Worm (Caenorhabditis elegans) whole organism, young adult: ENCODE data around the gene wht-7.

Source experiments
- F39B2.1 ChIP-seq: fragments of 200-800 bp; sonication (Bioruptor generic); IDR thresholded peaks from 2 replicates; pipeline ENCODE4 v1.3.6; 2022; ENCODE audit warnings: missing genetic modification reagents, missing genetic modification characterization, missing compliant biosample characterization
- F49E8.2 ChIP-seq: sonication (generic microtip); optimal IDR thresholded peaks from 3 replicates; lab custom pipeline; 2017; ENCODE audit warnings: missing genetic modification characterization, mild to moderate bottlenecking, missing compliant biosample characterization, antibody characterized with exemption, moderate library complexity; ENCODE audit not compliant: insufficient read depth
- K11D2.4 ChIP-seq: fragments of 200-800 bp; sonication (Bioruptor generic); IDR thresholded peaks from 2 replicates; pipeline ENCODE4 v1.3.6; 2022; ENCODE audit warnings: missing genetic modification reagents, missing genetic modification characterization, missing compliant biosample characterization
- ama-1 ChIP-seq, 3 experiments: fragments of 150-350 bp in 1 of 3; sonication (generic microtip) in 2 of 3; optimal IDR thresholded peaks; 2 replicates each; lab custom pipeline; 2014 to 2018; ENCODE audit warnings: missing biosample characterization in 2 of 3, missing genetic modification characterization in 2 of 3, missing genetic modification reagents in 2 of 3
- aptf-3 ChIP-seq: fragments of 200-800 bp; sonication (Bioruptor generic); IDR thresholded peaks from 2 replicates; pipeline ENCODE4 v1.3.6; 2022; ENCODE audit warnings: missing genetic modification characterization, missing compliant biosample characterization
- bed-2 ChIP-seq: fragments of 200-800 bp; sonication (Bioruptor generic); IDR thresholded peaks from 2 replicates; pipeline ENCODE4 v1.3.6; 2022; ENCODE audit warnings: missing genetic modification reagents, missing genetic modification characterization, missing compliant biosample characterization
- him-1 ChIP-seq: sonication (generic microtip); optimal IDR thresholded peaks from 2 replicates; lab custom pipeline; 2016; ENCODE audit warnings: missing genotype, missing genetic modification reagents, missing genetic modification characterization, missing compliant biosample characterization
- nfya-1 ChIP-seq: sonication (generic microtip); optimal IDR thresholded peaks from 2 replicates; lab custom pipeline; 2017; ENCODE audit warnings: antibody characterized with exemption, missing compliant biosample characterization, missing genetic modification characterization, borderline replicate concordance; ENCODE audit not compliant: insufficient read depth
- unc-62 ChIP-seq: fragments of 150-350 bp; optimal IDR thresholded peaks from 2 replicates; lab custom pipeline; 2014; ENCODE audit warnings: missing biosample characterization, missing genetic modification reagents, missing genetic modification characterization

DNA sequence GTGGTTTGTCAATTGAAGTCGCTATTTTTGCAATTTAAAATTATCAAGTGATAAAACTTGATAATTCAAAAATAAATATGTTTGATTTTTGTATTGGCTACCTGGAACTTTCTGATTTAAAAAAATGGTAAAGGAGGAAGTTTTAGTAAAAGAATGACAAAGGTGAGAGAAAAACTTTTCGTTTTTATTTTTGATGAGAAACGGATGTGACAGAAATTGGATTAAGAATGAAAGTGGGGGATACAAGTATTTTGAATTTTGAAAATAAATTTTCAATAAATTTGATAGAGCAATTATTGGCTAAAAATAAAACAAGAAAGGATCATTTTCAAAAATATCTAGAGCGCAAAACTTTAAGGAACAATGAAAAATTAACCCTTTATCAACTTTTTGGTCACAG is 46.6 kb downstream of the wht-7 start, which contains the start of gene C05D10.4:
- no peak for TF ChIP-seq ama-1 (optimal IDR thresholded peaks at IDR 0.05; lab: Kevin White, UChicago)
- no peak for TF ChIP-seq ama-1 (GFP tag; optimal IDR thresholded peaks at IDR 0.05; lab: Kevin White, UChicago)
- TF ChIP-seq unc-62 (GFP tag; lab: Kevin White, UChicago): no peak
- no peak for TF ChIP-seq aptf-3 (GFP tag; lab: Robert Waterston, UW)
- TF ChIP-seq F39B2.1: no peak
- no peak for TF ChIP-seq K11D2.4 (GFP tag; lab: Robert Waterston, UW)
- TF ChIP-seq nfya-1 (tag; lab: Kevin White, UChicago): no peak
- no peak for TF ChIP-seq F49E8.2 (tag; lab: Kevin White, UChicago)
- TF ChIP-seq him-1 (tag; lab: Kevin White, UChicago): no peak
- TF ChIP-seq bed-2 (GFP tag; lab: Robert Waterston, UW): no peak
